Worm (Caenorhabditis elegans): ENCODE data around the gene srt-47.

Gene srt-47

ce11 chrIV:15013083-15013482 lies 40.1 kb downstream of the srt-47 start, which contains the start of gene qars-1:
Gene qars-1 (minus strand): TSS chrIV:15013183.
- TF ChIP-seq zip-5 (tag; optimal IDR thresholded peaks at IDR 0.05) (no peak), C38D4.7 (GFP tag; optimal IDR thresholded peaks at IDR 0.05) (no peak), ceh-14 (tag; optimal IDR thresholded peaks at IDR 0.05) (no peak), ttx-3 (tag; optimal IDR thresholded peaks at IDR 0.05) (no peak), unc-86 (tag; optimal IDR thresholded peaks at IDR 0.05) (no peak), ceh-30 (tag; optimal IDR thresholded peaks at IDR 0.05) (no peak), dve-1 (tag; optimal IDR thresholded peaks at IDR 0.05) (no peak), nhr-232 (tag; optimal IDR thresholded peaks at IDR 0.05) (no peak), syd-9 (tag; optimal IDR thresholded peaks at IDR 0.05) (no peak), sox-4 (tag; optimal IDR thresholded peaks at IDR 0.05) (no peak), sox-2 (GFP tag; IDR thresholded peaks at IDR 0.05) (no peak), hlh-15 (tag; optimal IDR thresholded peaks at IDR 0.05) (no peak), ceh-6 (GFP tag; optimal IDR thresholded peaks at IDR 0.05) (no peak), eyg-1 (tag; optimal IDR thresholded peaks at IDR 0.05) (no peak), rnt-1 (tag; optimal IDR thresholded peaks at IDR 0.05) (no peak), C08G9.2 (tag; optimal IDR thresholded peaks at IDR 0.05) (no peak)

- TF ChIP-seq ceh-6 (GFP tag; optimal IDR thresholded peaks at IDR 0.05) (no peak), T23F11.4 (GFP tag; optimal IDR thresholded peaks at IDR 0.05) (no peak), ceh-45 (GFP tag; IDR thresholded peaks at IDR 0.05) (no peak), unc-42 (tag; optimal IDR thresholded peaks at IDR 0.05) (no peak), unc-55 (GFP tag; optimal IDR thresholded peaks at IDR 0.05) (no peak), Y22D7AL.16 (tag; optimal IDR thresholded peaks at IDR 0.05) (no peak), ceh-24 (tag; optimal IDR thresholded peaks at IDR 0.05) (no peak), fax-1 (tag; optimal IDR thresholded peaks at IDR 0.05) (no peak), nfya-1 (tag; optimal IDR thresholded peaks at IDR 0.05) (no peak), rnt-1 (tag; optimal IDR thresholded peaks at IDR 0.05) (no peak), pat-9 (tag; optimal IDR thresholded peaks at IDR 0.05) (no peak), ceh-19 (GFP tag; optimal IDR thresholded peaks at IDR 0.05) (no peak), C38D4.7 (GFP tag; optimal IDR thresholded peaks at IDR 0.05) (no peak), pag-3 (tag; optimal IDR thresholded peaks at IDR 0.05; ENCODE audit: borderline replicate concordance) (no peak)
These were observed 40.8 kb downstream of the srt-47 start for ce11 chrIV:15012154-15012892.

- TF ChIP-seq syd-9 (tag; optimal IDR thresholded peaks at IDR 0.05) (no peak), ceh-2 (tag; optimal IDR thresholded peaks at IDR 0.05) (no peak), Y22D7AL.16 (tag; optimal IDR thresholded peaks at IDR 0.05) (no peak), eyg-1 (tag; optimal IDR thresholded peaks at IDR 0.05) (no peak), hlh-30 (tag; optimal IDR thresholded peaks at IDR 0.05; ENCODE audit: insufficient read depth) (no peak), madf-2 (tag; optimal IDR thresholded peaks at IDR 0.05) (no peak), lin-11 (tag; optimal IDR thresholded peaks at IDR 0.05) (no peak), nfya-1 (tag; optimal IDR thresholded peaks at IDR 0.05) (no peak), K02D7.2 (tag; optimal IDR thresholded peaks at IDR 0.05) (no peak), ceh-18 (tag; optimal IDR thresholded peaks at IDR 0.05) (no peak), C38D4.7 (GFP tag; optimal IDR thresholded peaks at IDR 0.05) (no peak)
These were observed 42.0 kb downstream of the srt-47 start for ce11 chrIV:15011169-15011568.

- TF ChIP-seq mec-3 (tag; optimal IDR thresholded peaks at IDR 0.05; ENCODE audit: borderline replicate concordance) (no peak), unc-55 (GFP tag; optimal IDR thresholded peaks at IDR 0.05) (no peak), pha-4 (tag; optimal IDR thresholded peaks at IDR 0.05) (no peak), ceh-9 (tag; optimal IDR thresholded peaks at IDR 0.05) (no peak), ets-4 (tag; optimal IDR thresholded peaks at IDR 0.05) (no peak), K02D7.2 (tag; optimal IDR thresholded peaks at IDR 0.05) (no peak), nhr-11 (tag; optimal IDR thresholded peaks at IDR 0.05) (no peak)
These were observed 45.0 kb downstream of the srt-47 start for ce11 chrIV:15008200-15008599.

Measured in whole organism, late embryonic.